Fruit fly (Drosophila melanogaster): ENCODE data around the gene Pgls.
A peak's percentile ranks its signal among the peaks of the same experiment; 100 is the strongest.

Gene Pgls

dm6 chrX:10802457-10803378 lies 44.5 kb upstream of the Pgls start:
- TF ChIP-seq CG10631 (GFP tag; optimal IDR thresholded peaks at IDR 0.05) (peak; percentile 73), CG3032 (tag; optimal IDR thresholded peaks at IDR 0.05) (peak; percentile 72), fd59A (GFP tag; optimal IDR thresholded peaks at IDR 0.05) (no peak), CG6276 (GFP tag; optimal IDR thresholded peaks at IDR 0.05) (peak; percentile 66), Eip93F (GFP tag; optimal IDR thresholded peaks at IDR 0.05) (no peak), CG6854 (GFP tag; optimal IDR thresholded peaks at IDR 0.05) (no peak), CG8319 (GFP tag; optimal IDR thresholded peaks at IDR 0.05) (no peak), Hr39 (GFP tag; optimal IDR thresholded peaks at IDR 0.05) (no peak), CG4318 (GFP tag; optimal IDR thresholded peaks at IDR 0.05) (peak; percentile 37), Sox102F (GFP tag; optimal IDR thresholded peaks at IDR 0.05) (no peak), CG8632 (GFP tag; optimal IDR thresholded peaks at IDR 0.05) (peak; percentile 65), Lpt (GFP tag; optimal IDR thresholded peaks at IDR 0.05) (no peak), cyc (GFP tag; optimal IDR thresholded peaks at IDR 0.05) (peak; percentile 12), Ets96B (tag; optimal IDR thresholded peaks at IDR 0.05) (peak; percentile 63), Eip75B (GFP tag; optimal IDR thresholded peaks at IDR 0.05) (peak; percentile 2), CG6792 (GFP tag; optimal IDR thresholded peaks at IDR 0.05) (peak; percentile 32), achi (GFP tag; optimal IDR thresholded peaks at IDR 0.05) (peak; percentile 56), CG15336 (GFP tag; IDR thresholded peaks at IDR 0.05) (peak; percentile 79), ss (GFP tag; optimal IDR thresholded peaks at IDR 0.05) (peak; percentile 7 to 47), fkh (GFP tag; optimal IDR thresholded peaks at IDR 0.05) (peak; percentile 32), Met (GFP tag; optimal IDR thresholded peaks at IDR 0.05) (peak; percentile 53), dac (GFP tag; optimal IDR thresholded peaks at IDR 0.05) (no peak), CG7368 (GFP tag; optimal IDR thresholded peaks at IDR 0.05) (peak; percentile 21), CG34406 (GFP tag; optimal IDR thresholded peaks at IDR 0.05) (peak; percentile 60), Sox15 (GFP tag; optimal IDR thresholded peaks at IDR 0.05) (peak; percentile 27), CG11294 (GFP tag; IDR thresholded peaks at IDR 0.05) (no peak), dsx (GFP tag; optimal IDR thresholded peaks at IDR 0.05; ENCODE audit: poor library complexity, severe bottlenecking) (peak; percentile 74), svp (GFP tag) (no peak), Gug (GFP tag; IDR thresholded peaks at IDR 0.05) (peak; percentile 50; the same call in 1 of the 2 replicates), esn (GFP tag; optimal IDR thresholded peaks at IDR 0.05) (peak; percentile 49), CG1621 (tag; optimal IDR thresholded peaks at IDR 0.05) (no peak), Smox (GFP tag; optimal IDR thresholded peaks at IDR 0.05) (no peak), net (GFP tag; optimal IDR thresholded peaks at IDR 0.05) (peak; percentile 29), CG9139 (GFP tag; optimal IDR thresholded peaks at IDR 0.05) (no peak), acj6 (GFP tag; optimal IDR thresholded peaks at IDR 0.05) (peak; percentile 64), CG8119 (GFP tag; IDR thresholded peaks at IDR 0.05) (peak; percentile 78), Hr38 (GFP tag; optimal IDR thresholded peaks at IDR 0.05) (no peak), CG6808 (GFP tag; optimal IDR thresholded peaks at IDR 0.05) (peak; percentile 9), CG11762 (GFP tag; optimal IDR thresholded peaks at IDR 0.05; ENCODE audit: insufficient read depth) (peak; percentile 34), salr (GFP tag; optimal IDR thresholded peaks at IDR 0.05) (peak in 1 of 2 experiments; percentile 28), OdsH (GFP tag; optimal IDR thresholded peaks at IDR 0.05) (peak; percentile 68), eg (GFP tag; IDR thresholded peaks at IDR 0.05) (peak; percentile 63), Eip78C (GFP tag) (peak; percentile 73), topi (GFP tag; optimal IDR thresholded peaks at IDR 0.05) (no peak), spab (GFP tag; optimal IDR thresholded peaks at IDR 0.05) (peak; percentile 22), pdm3 (GFP tag; optimal IDR thresholded peaks at IDR 0.05) (peak; percentile 19), CG11902 (GFP tag; optimal IDR thresholded peaks at IDR 0.05) (peak; percentile 11), fd85E (GFP tag; optimal IDR thresholded peaks at IDR 0.05) (no peak), CG16779 (tag; optimal IDR thresholded peaks at IDR 0.05) (no peak), CG32006 (GFP tag; optimal IDR thresholded peaks at IDR 0.05) (peak; percentile 82)

All from whole organism, prepupa.